Fruit fly (Drosophila melanogaster): ENCODE measurements around the gene CG15601.

CG15601 gene

dm6 chrX:15697581-15698208 lies 12.8 kb upstream of the CG15601 start (continued):
- peak; percentile 87 for TF ChIP-seq MBD-R2 (GFP tag; IDR thresholded peaks at IDR 0.05)
- peak; percentile 92 for TF ChIP-seq CG12769 (tag; optimal IDR thresholded peaks at IDR 0.05)
- TF ChIP-seq CG9437 (GFP tag; optimal IDR thresholded peaks at IDR 0.05) = peak; percentile 77
- TF ChIP-seq tna (GFP tag; IDR thresholded peaks at IDR 0.05; ENCODE audit: partially characterized antibody) = no peak
- no peak for TF ChIP-seq CG9609 (GFP tag; optimal IDR thresholded peaks at IDR 0.05)
- peak; percentile 59 for TF ChIP-seq CG13287 (GFP tag; IDR thresholded peaks at IDR 0.05; ENCODE audit: partially characterized antibody)
- peak; percentile 30 for TF ChIP-seq MESR4 (GFP tag; optimal IDR thresholded peaks at IDR 0.05)
- peak; percentile 94 for TF ChIP-seq al (GFP tag; IDR thresholded peaks at IDR 0.05)
- peak; percentile 57 for TF ChIP-seq Bdp1 (GFP tag; optimal IDR thresholded peaks at IDR 0.05)
- TF ChIP-seq hkb (optimal IDR thresholded peaks at IDR 0.05) = no peak
- peak; percentile 97 for TF ChIP-seq hkb (GFP tag; IDR thresholded peaks at IDR 0.05)
- TF ChIP-seq emc (GFP tag; optimal IDR thresholded peaks at IDR 0.05) = no peak
- TF ChIP-seq CG15696 (tag; optimal IDR thresholded peaks at IDR 0.05) = peak; percentile 84
- TF ChIP-seq fu2 (GFP tag; optimal IDR thresholded peaks at IDR 0.05) = no peak
- TF ChIP-seq sna (GFP tag; IDR thresholded peaks at IDR 0.05; ENCODE audit: partially characterized antibody) = no peak
- TF ChIP-seq D19A (tag; optimal IDR thresholded peaks at IDR 0.05) = peak; percentile 82
- peak; percentile 92 for TF ChIP-seq CG9727 (GFP tag; optimal IDR thresholded peaks at IDR 0.05)
- TF ChIP-seq CG7372 (GFP tag; IDR thresholded peaks at IDR 0.05) = peak; percentile 92
- peak; percentile 93 for TF ChIP-seq esg (GFP tag; conservative IDR thresholded peaks at IDR 0.05)
- peak; percentile 71 for TF ChIP-seq Gsc (GFP tag; IDR thresholded peaks at IDR 0.05)
- TF ChIP-seq CG10565 (GFP tag; optimal IDR thresholded peaks at IDR 0.05) = peak; percentile 43
- TF ChIP-seq CG6683 (GFP tag; optimal IDR thresholded peaks at IDR 0.05) = peak; percentile 84
- peak; percentile 90 for TF ChIP-seq CG4404 (GFP tag; IDR thresholded peaks at IDR 0.05)
- peak; percentile 83 for TF ChIP-seq CG17361 (GFP tag; IDR thresholded peaks at IDR 0.05)
- no peak for TF ChIP-seq tll (GFP tag; optimal IDR thresholded peaks at IDR 0.05)
- TF ChIP-seq Vsx1 (GFP tag; optimal IDR thresholded peaks at IDR 0.05) = peak; percentile 79
- TF ChIP-seq nerfin-2 (GFP tag; IDR thresholded peaks at IDR 0.05; ENCODE audit: partially characterized antibody) = no peak
- peak; percentile 87 for TF ChIP-seq CG6813 (GFP tag; optimal IDR thresholded peaks at IDR 0.05)
- peak; percentile 70 for TF ChIP-seq CG6765 (GFP tag; optimal IDR thresholded peaks at IDR 0.05)
- TF ChIP-seq CG2202 (tag; optimal IDR thresholded peaks at IDR 0.05) = peak; percentile 56
- peak; percentile 81 for TF ChIP-seq CG11723 (GFP tag; optimal IDR thresholded peaks at IDR 0.05)
- peak; percentile 89 for TF ChIP-seq CG14667 (GFP tag; IDR thresholded peaks at IDR 0.05)
- TF ChIP-seq E2f2 (GFP tag; IDR thresholded peaks at IDR 0.05) = peak; percentile 89
- no peak for TF ChIP-seq Opbp (GFP tag; IDR thresholded peaks at IDR 0.05; ENCODE audit: partially characterized antibody)
- TF ChIP-seq ase (GFP tag; IDR thresholded peaks at IDR 0.05) = peak; percentile 93
- TF ChIP-seq lola (GFP tag; optimal IDR thresholded peaks at IDR 0.05) = peak in 1 of 3 experiments; percentile 78
- TF ChIP-seq CG13296 (GFP tag; optimal IDR thresholded peaks at IDR 0.05) = peak; percentile 91
- peak; percentile 88 for TF ChIP-seq slou (GFP tag; optimal IDR thresholded peaks at IDR 0.05)
- no peak for TF ChIP-seq her (GFP tag; optimal IDR thresholded peaks at IDR 0.05)
- no peak for TF ChIP-seq Dfd (GFP tag; optimal IDR thresholded peaks at IDR 0.05)
- TF ChIP-seq dmrt11E (tag; optimal IDR thresholded peaks at IDR 0.05) = peak; percentile 74
- no peak for TF ChIP-seq NC2β (GFP tag; optimal IDR thresholded peaks at IDR 0.05)
- peak; percentile 82 for TF ChIP-seq wor (GFP tag; IDR thresholded peaks at IDR 0.05)
- peak; percentile 92 for TF ChIP-seq CoRest (tag; optimal IDR thresholded peaks at IDR 0.05)
- no peak for TF ChIP-seq lov (optimal IDR thresholded peaks at IDR 0.05)
- peak; percentile 92 for TF ChIP-seq lov (GFP tag; IDR thresholded peaks at IDR 0.05)
- TF ChIP-seq exex (tag; optimal IDR thresholded peaks at IDR 0.05) = peak; percentile 89
- no peak for TF ChIP-seq ac (GFP tag; optimal IDR thresholded peaks at IDR 0.05)
- TF ChIP-seq nerfin-1 (tag; optimal IDR thresholded peaks at IDR 0.05) = peak; percentile 83
- TF ChIP-seq CG30431 (GFP tag; optimal IDR thresholded peaks at IDR 0.05) = peak; percentile 74

Data from whole organism, embryonic.